Worm (Caenorhabditis elegans): ENCODE data around the gene C18A3.10.
A peak's percentile ranks its signal among the peaks of the same experiment; 100 is the strongest.

C18A3.10 gene

ce11 chrII:5748395-5748794, 32.8 kb upstream of the C18A3.10 start:
- TF ChIP-seq zag-1 (tag; optimal IDR thresholded peaks at IDR 0.05) (no peak), egl-27 (tag; optimal IDR thresholded peaks at IDR 0.05) (no peak), aly-2 (tag; optimal IDR thresholded peaks at IDR 0.05) (no peak), ztf-1 (GFP tag; conservative IDR thresholded peaks at IDR 0.05) (no peak), lin-13 (GFP tag; optimal IDR thresholded peaks at IDR 0.05) (no peak), gmeb-1 (tag; optimal IDR thresholded peaks at IDR 0.05) (peak; percentile 13), fos-1 (tag; optimal IDR thresholded peaks at IDR 0.05) (peak; percentile 97), unc-39 (tag; optimal IDR thresholded peaks at IDR 0.05) (no peak), nhr-11 (tag; optimal IDR thresholded peaks at IDR 0.05) (no peak), F13H6.1 (tag; optimal IDR thresholded peaks at IDR 0.05) (peak; percentile 28), crh-2 (tag; optimal IDR thresholded peaks at IDR 0.05) (peak; percentile 67), sma-9 (GFP tag; optimal IDR thresholded peaks at IDR 0.05) (peak; percentile 45), sma-9 (tag; optimal IDR thresholded peaks at IDR 0.05) (no peak), sma-3 (GFP tag; optimal IDR thresholded peaks at IDR 0.05) (no peak)

- TF ChIP-seq fos-1 (tag; optimal IDR thresholded peaks at IDR 0.05) (peak; percentile 82), ztf-11 (tag; optimal IDR thresholded peaks at IDR 0.05) (no peak), ztf-1 (GFP tag; conservative IDR thresholded peaks at IDR 0.05) (no peak), F13H6.1 (tag; optimal IDR thresholded peaks at IDR 0.05) (no peak)
Observed at ce11 chrII:5747312-5747711, 31.7 kb upstream of the C18A3.10 start.

- no peak for TF ChIP-seq mbf-1 (tag; optimal IDR thresholded peaks at IDR 0.05)
- no peak for TF ChIP-seq Y55F3AM.14 (GFP tag; optimal IDR thresholded peaks at IDR 0.05)
- TF ChIP-seq unc-62 (GFP tag; optimal IDR thresholded peaks at IDR 0.05), result no peak
- peak; percentile 3 for TF ChIP-seq sma-9 (GFP tag; optimal IDR thresholded peaks at IDR 0.05)
- no peak for TF ChIP-seq sma-9 (tag; optimal IDR thresholded peaks at IDR 0.05)
Observed at ce11 chrII:5745088-5745487, 29.4 kb upstream of the C18A3.10 start, which contains the start of gene F10C1.9. Gene F10C1.9, minus strand, starts transcription at chrII:5745284.

- TF ChIP-seq fos-1 (tag; optimal IDR thresholded peaks at IDR 0.05), result peak; percentile 48
- no peak for TF ChIP-seq blmp-1 (tag; optimal IDR thresholded peaks at IDR 0.05; ENCODE audit: insufficient read depth)
Observed at ce11 chrII:5744342-5744741, 28.7 kb upstream of the C18A3.10 start.

- TF ChIP-seq fos-1 (tag; optimal IDR thresholded peaks at IDR 0.05) (peak; percentile 46), alr-1 (tag; optimal IDR thresholded peaks at IDR 0.05) (no peak)
Observed at ce11 chrII:5742767-5743166, 27.1 kb upstream of the C18A3.10 start.

ce11 chrII:5738795-5739194, 23.1 kb upstream of the C18A3.10 start, which contains the start of gene hlh-14:
Gene hlh-14, minus strand, starts transcription at chrII:5738895.
- no peak for TF ChIP-seq aly-2 (tag; optimal IDR thresholded peaks at IDR 0.05)
- TF ChIP-seq sma-3 (GFP tag; optimal IDR thresholded peaks at IDR 0.05), result no peak
- TF ChIP-seq nhr-11 (tag; optimal IDR thresholded peaks at IDR 0.05), result no peak
- TF ChIP-seq nhr-25 (tag; optimal IDR thresholded peaks at IDR 0.05), result no peak
- TF ChIP-seq lin-39 (tag; optimal IDR thresholded peaks at IDR 0.05), result no peak
- no peak for TF ChIP-seq mab-5 (tag; optimal IDR thresholded peaks at IDR 0.05)
- no peak for TF ChIP-seq ztf-11 (tag; optimal IDR thresholded peaks at IDR 0.05)
- no peak for TF ChIP-seq ceh-82 (tag; optimal IDR thresholded peaks at IDR 0.05)
- no peak for TF ChIP-seq snpc-4 (tag; optimal IDR thresholded peaks at IDR 0.05)
- TF ChIP-seq ama-1 (optimal IDR thresholded peaks at IDR 0.05), result no peak
- TF ChIP-seq crh-2 (tag; optimal IDR thresholded peaks at IDR 0.05), result no peak
- TF ChIP-seq nhr-23 (tag; optimal IDR thresholded peaks at IDR 0.05), result no peak
- no peak for TF ChIP-seq ceh-16 (tag; optimal IDR thresholded peaks at IDR 0.05)
- no peak for TF ChIP-seq nhr-129 (tag; optimal IDR thresholded peaks at IDR 0.05)
- TF ChIP-seq lin-13 (GFP tag; optimal IDR thresholded peaks at IDR 0.05), result no peak

ce11 chrII:5736599-5736998, 21.0 kb upstream of the C18A3.10 start:
- no peak for TF ChIP-seq lin-39 (tag; optimal IDR thresholded peaks at IDR 0.05)
- no peak for TF ChIP-seq nhr-11 (tag; optimal IDR thresholded peaks at IDR 0.05)
- no peak for TF ChIP-seq skn-1 (tag; optimal IDR thresholded peaks at IDR 0.05)
- no peak for TF ChIP-seq nhr-77 (tag; optimal IDR thresholded peaks at IDR 0.05)
- no peak for TF ChIP-seq aly-2 (tag; optimal IDR thresholded peaks at IDR 0.05)
- TF ChIP-seq dmd-4 (tag; optimal IDR thresholded peaks at IDR 0.05), result no peak
- no peak for TF ChIP-seq nhr-6 (tag; optimal IDR thresholded peaks at IDR 0.05)
- no peak for TF ChIP-seq lsy-2 (tag; optimal IDR thresholded peaks at IDR 0.05)
- no peak for TF ChIP-seq ama-1 (optimal IDR thresholded peaks at IDR 0.05)
- no peak for TF ChIP-seq ztf-11 (tag; optimal IDR thresholded peaks at IDR 0.05)
- TF ChIP-seq elt-3 (tag; optimal IDR thresholded peaks at IDR 0.05), result no peak
- TF ChIP-seq nhr-10 (tag; optimal IDR thresholded peaks at IDR 0.05), result no peak
- TF ChIP-seq ZK546.5 (tag; optimal IDR thresholded peaks at IDR 0.05), result no peak

Measured in whole organism, L2 larva.